Fruit fly (Drosophila melanogaster) whole organism, embryonic: ENCODE results near the gene sni.
A peak's percentile ranks its signal among the peaks of the same experiment; 100 is the strongest.

ENCODE experiments used
- Abd-B ChIP-seq: fragments of 200-800 bp; sonication (Bioruptor generic); optimal IDR thresholded peaks from 2 replicates; lab custom pipeline; 2018; ENCODE audit warnings: missing biosample characterization, mild to moderate bottlenecking, missing genetic modification characterization, moderate library complexity
- C15 ChIP-seq: fragments of 200-800 bp; sonication (Bioruptor generic); IDR thresholded peaks from 3 replicates; pipeline ENCODE4 v1.3.6; 2022; ENCODE audit warnings: missing biosample characterization, missing genetic modification characterization
- CG1024 ChIP-seq: fragments of 200-800 bp; sonication (Bioruptor generic); IDR thresholded peaks from 2 replicates; pipeline ENCODE4 v1.3.6; 2022; ENCODE audit warnings: missing biosample characterization, missing genetic modification characterization
- CG10543 ChIP-seq: fragments of 200-800 bp; sonication (Bioruptor generic); optimal IDR thresholded peaks from 3 replicates; lab custom pipeline; 2017; ENCODE audit warnings: missing biosample characterization, mild to moderate bottlenecking, missing genetic modification characterization, moderate library complexity
- CG11723 ChIP-seq: fragments of 200-800 bp; sonication (Bioruptor generic); optimal IDR thresholded peaks from 2 replicates; lab custom pipeline; 2017; ENCODE audit warnings: missing biosample characterization, mild to moderate bottlenecking, missing genetic modification characterization
- CG13894 ChIP-seq: fragments of 200-800 bp; sonication (Bioruptor generic); optimal IDR thresholded peaks from 3 replicates; lab custom pipeline; 2018; ENCODE audit warnings: missing biosample characterization, mild to moderate bottlenecking, missing genetic modification characterization, moderate library complexity
- CG15011 ChIP-seq: fragments of 200-800 bp; sonication (Bioruptor generic); optimal IDR thresholded peaks from 3 replicates; lab custom pipeline; 2018; ENCODE audit warnings: missing biosample characterization, mild to moderate bottlenecking, missing genetic modification characterization
- CG1602 ChIP-seq: fragments of 200-800 bp; sonication (Bioruptor generic); optimal IDR thresholded peaks from 3 replicates; lab custom pipeline; 2016; ENCODE audit warnings: missing biosample characterization, missing genetic modification characterization
- CG2116 ChIP-seq: fragments of 200-800 bp; sonication (Bioruptor generic); optimal IDR thresholded peaks from 3 replicates; lab custom pipeline; 2018; ENCODE audit warnings: missing biosample characterization, mild to moderate bottlenecking, missing genetic modification characterization
- CG32772 ChIP-seq: fragments of 200-800 bp; sonication (Bioruptor generic); IDR thresholded peaks from 2 replicates; pipeline ENCODE4 v1.3.6; 2022; ENCODE audit warnings: missing biosample characterization, missing genetic modification characterization
- CG34224 ChIP-seq: fragments of 200-800 bp; sonication (Bioruptor generic); IDR thresholded peaks from 3 replicates; pipeline ENCODE4 v1.3.6; 2022; ENCODE audit warnings: missing biosample characterization, missing genetic modification characterization; ENCODE audit not compliant: partially characterized antibody
- CG3838 ChIP-seq: fragments of 200-800 bp; sonication (Bioruptor generic); optimal IDR thresholded peaks from 3 replicates; lab custom pipeline; 2016; ENCODE audit warnings: missing biosample characterization, missing genetic modification characterization
- CG4707 ChIP-seq: fragments of 200-800 bp; sonication (Bioruptor generic); optimal IDR thresholded peaks from 2 replicates; lab custom pipeline; 2018; ENCODE audit warnings: missing biosample characterization, mild to moderate bottlenecking, missing genetic modification characterization, moderate library complexity
- CG6791 ChIP-seq: fragments of 200-800 bp; sonication (Bioruptor generic); IDR thresholded peaks from 3 replicates; pipeline ENCODE4 v1.3.6; 2022; ENCODE audit warnings: missing biosample characterization, missing genetic modification characterization; ENCODE audit not compliant: partially characterized antibody
- CG7987 ChIP-seq: fragments of 200-800 bp; sonication (Bioruptor generic); optimal IDR thresholded peaks from 2 replicates; lab custom pipeline; 2018; ENCODE audit warnings: missing biosample characterization, mild to moderate bottlenecking, missing genetic modification characterization, moderate library complexity
- CG8388 ChIP-seq: fragments of 200-800 bp; sonication (Bioruptor generic); optimal IDR thresholded peaks from 2 replicates; lab custom pipeline; 2019; ENCODE audit warnings: missing biosample characterization, mild to moderate bottlenecking, missing genetic modification characterization, moderate library complexity
- CG9437 ChIP-seq: fragments of 200-800 bp; sonication (Bioruptor generic); optimal IDR thresholded peaks from 2 replicates; lab custom pipeline; 2018; ENCODE audit warnings: missing biosample characterization, mild to moderate bottlenecking, missing genetic modification characterization
- CHES-1-like ChIP-seq: fragments of 200-800 bp; sonication (Bioruptor generic); optimal IDR thresholded peaks from 2 replicates; lab custom pipeline; 2016; ENCODE audit warnings: missing biosample characterization, missing genetic modification characterization
- Camta ChIP-seq: fragments of 200-800 bp; sonication (Bioruptor generic); optimal IDR thresholded peaks from 2 replicates; lab custom pipeline; 2016; ENCODE audit warnings: missing biosample characterization, missing genetic modification characterization
- CkIIα-i1 ChIP-seq: fragments of 200-800 bp; sonication (Bioruptor generic); IDR thresholded peaks from 2 replicates; pipeline ENCODE4 v1.3.6; 2022; ENCODE audit warnings: missing biosample characterization, missing genetic modification characterization
- Dad ChIP-seq: fragments of 200-800 bp; sonication (Bioruptor generic); optimal IDR thresholded peaks from 3 replicates; lab custom pipeline; 2016; ENCODE audit warnings: missing biosample characterization, missing genetic modification characterization
- E2f2 ChIP-seq: fragments of 200-800 bp; sonication (Bioruptor generic); IDR thresholded peaks from 2 replicates; pipeline ENCODE4 v1.3.6; 2022; ENCODE audit warnings: missing biosample characterization, missing genetic modification characterization
- Ets65A ChIP-seq: fragments of 200-800 bp; sonication (Bioruptor generic); peaks from one replicate; lab custom pipeline; 2016; ENCODE audit warnings: missing biosample characterization, missing genetic modification characterization
- Fer1 ChIP-seq: fragments of 200-800 bp; sonication (Bioruptor generic); optimal IDR thresholded peaks from 2 replicates; lab custom pipeline; 2017; ENCODE audit warnings: missing biosample characterization, mild to moderate bottlenecking, missing genetic modification characterization
- HLH3B ChIP-seq: fragments of 200-800 bp; sonication (Bioruptor generic); IDR thresholded peaks from 2 replicates; pipeline ENCODE4 v1.3.6; 2022; ENCODE audit warnings: missing biosample characterization, missing genetic modification characterization
- HLH54F ChIP-seq: fragments of 200-800 bp; sonication (Bioruptor generic); optimal IDR thresholded peaks from 3 replicates; lab custom pipeline; 2016; ENCODE audit warnings: missing biosample characterization, missing genetic modification characterization
- HLHmδ ChIP-seq: fragments of 200-800 bp; sonication (Bioruptor generic); optimal IDR thresholded peaks from 2 replicates; lab custom pipeline; 2018; ENCODE audit warnings: missing biosample characterization, mild to moderate bottlenecking, missing genetic modification characterization, moderate library complexity
- Hand ChIP-seq: fragments of 200-800 bp; sonication (Bioruptor generic); optimal IDR thresholded peaks from 2 replicates; lab custom pipeline; 2017; ENCODE audit warnings: mild to moderate bottlenecking, missing biosample characterization, missing genetic modification reagents, missing genetic modification characterization
- Hr39 ChIP-seq: fragments of >200 bp; optimal IDR thresholded peaks from 2 replicates; lab custom pipeline; 2017
- Hsf ChIP-seq: fragments of 200-800 bp; sonication (Bioruptor generic); optimal IDR thresholded peaks from 3 replicates; lab custom pipeline; 2016; ENCODE audit warnings: missing biosample characterization, missing genetic modification characterization
- Lpt ChIP-seq: fragments of >200 bp; optimal IDR thresholded peaks from 2 replicates; lab custom pipeline; 2018; ENCODE audit warnings: missing biosample characterization, missing genetic modification characterization
- Sry-δ ChIP-seq: fragments of 200-800 bp; sonication (Bioruptor generic); optimal IDR thresholded peaks from 2 replicates; lab custom pipeline; 2016; ENCODE audit warnings: missing biosample characterization, missing genetic modification characterization
- Vsx1 ChIP-seq: fragments of 200-800 bp; sonication (Bioruptor generic); optimal IDR thresholded peaks from 2 replicates; lab custom pipeline; 2017; ENCODE audit warnings: missing biosample characterization, mild to moderate bottlenecking, missing genetic modification characterization, missing genetic modification reagents
- Xbp1 ChIP-seq: fragments of 200-800 bp; sonication (Bioruptor generic); optimal IDR thresholded peaks from 3 replicates; lab custom pipeline; 2016; ENCODE audit warnings: missing biosample characterization, mild to moderate bottlenecking, missing genetic modification characterization
- croc ChIP-seq: fragments of 200-800 bp; sonication (Bioruptor generic); conservative IDR thresholded peaks from 3 replicates; pipeline ENCODE4 v1.3.6; 2022; ENCODE audit warnings: missing biosample characterization, missing genetic modification characterization
- crol ChIP-seq: fragments of 200-800 bp; sonication (Bioruptor generic); IDR thresholded peaks from 2 replicates; pipeline ENCODE4 v1.3.6; 2022; ENCODE audit warnings: missing biosample characterization, missing genetic modification characterization
- danr ChIP-seq: fragments of 200-800 bp; sonication (Bioruptor generic); IDR thresholded peaks from 2 replicates; pipeline ENCODE4 v1.3.6; 2022; ENCODE audit warnings: missing biosample characterization, missing genetic modification characterization
- hbn ChIP-seq: fragments of 200-800 bp; sonication (Bioruptor generic); IDR thresholded peaks from 2 replicates; pipeline ENCODE4 v1.3.6; 2022; ENCODE audit warnings: missing biosample characterization, missing genetic modification characterization; ENCODE audit not compliant: partially characterized antibody
- insv ChIP-seq, 2 experiments: fragments of 200-800 bp; sonication (Bioruptor generic); optimal IDR thresholded peaks; 3 replicates each; lab custom pipeline; 2016 to 2018; ENCODE audit warnings: missing biosample characterization in 2 of 2, missing genetic modification characterization in 2 of 2
- lov ChIP-seq, 2 experiments: fragments of 200-800 bp in 1 of 2; fragments of >200 bp in 1 of 2; sonication (Bioruptor generic) in 1 of 2; IDR thresholded peaks in 1 of 2; optimal IDR thresholded peaks in 1 of 2; 2 replicates in 1 of 2; 3 replicates in 1 of 2; pipeline versions ENCODE4 v1.3.6 to Lab custom; 2017 to 2022; ENCODE audit warnings: missing biosample characterization in 1 of 2, missing genetic modification characterization in 1 of 2
- nom ChIP-seq: fragments of 200-800 bp; sonication (Bioruptor generic); optimal IDR thresholded peaks from 2 replicates; lab custom pipeline; 2017; ENCODE audit warnings: missing biosample characterization, missing genetic modification characterization, mild to moderate bottlenecking, moderate library complexity, missing genetic modification reagents
- oc ChIP-seq: fragments of 200-800 bp; sonication (Bioruptor generic); optimal IDR thresholded peaks from 2 replicates; lab custom pipeline; 2018; ENCODE audit warnings: missing biosample characterization, mild to moderate bottlenecking, missing genetic modification characterization, moderate library complexity
- odd ChIP-seq: fragments of 200-800 bp; sonication (Bioruptor generic); optimal IDR thresholded peaks from 2 replicates; lab custom pipeline; 2017; ENCODE audit warnings: missing biosample characterization, mild to moderate bottlenecking, missing genetic modification characterization
- pb ChIP-seq: fragments of 200-800 bp; sonication (Bioruptor generic); optimal IDR thresholded peaks from 3 replicates; lab custom pipeline; 2016; ENCODE audit warnings: missing biosample characterization, missing genetic modification characterization
- psq ChIP-seq: fragments of 200-800 bp; sonication (Bioruptor generic); optimal IDR thresholded peaks from 2 replicates; lab custom pipeline; 2017; ENCODE audit warnings: missing biosample characterization, missing genetic modification characterization
- sens ChIP-seq: fragments of 200-800 bp; sonication (Bioruptor generic); peaks from one replicate; lab custom pipeline; 2016; ENCODE audit warnings: missing biosample characterization, missing genetic modification characterization
- slou ChIP-seq: fragments of 200-800 bp; sonication (Bioruptor generic); optimal IDR thresholded peaks from 3 replicates; lab custom pipeline; 2016; ENCODE audit warnings: missing biosample characterization, missing genetic modification characterization
- sr ChIP-seq: fragments of 200-800 bp; sonication (Bioruptor generic); IDR thresholded peaks from 3 replicates; pipeline ENCODE4 v1.3.6; 2022; ENCODE audit warnings: missing biosample characterization, missing genetic modification characterization
- tx ChIP-seq: fragments of 200-800 bp; sonication (Bioruptor generic); optimal IDR thresholded peaks from 2 replicates; lab custom pipeline; 2016; ENCODE audit warnings: missing biosample characterization, missing genetic modification characterization
- unc-4 ChIP-seq: fragments of 200-800 bp; sonication (Bioruptor generic); IDR thresholded peaks from 2 replicates; pipeline ENCODE4 v1.3.6; 2022; ENCODE audit warnings: missing biosample characterization, missing genetic modification characterization; ENCODE audit not compliant: partially characterized antibody
- vvl ChIP-seq: fragments of 200-800 bp; sonication (Bioruptor generic); IDR thresholded peaks from 2 replicates; pipeline ENCODE4 v1.3.6; 2022; ENCODE audit warnings: missing biosample characterization, missing genetic modification characterization
- z ChIP-seq: fragments of 200-800 bp; sonication (Bioruptor generic); IDR thresholded peaks from 3 replicates; pipeline ENCODE4 v1.3.6; 2022; ENCODE audit warnings: missing biosample characterization, missing genetic modification characterization

Gene sni

DNA sequence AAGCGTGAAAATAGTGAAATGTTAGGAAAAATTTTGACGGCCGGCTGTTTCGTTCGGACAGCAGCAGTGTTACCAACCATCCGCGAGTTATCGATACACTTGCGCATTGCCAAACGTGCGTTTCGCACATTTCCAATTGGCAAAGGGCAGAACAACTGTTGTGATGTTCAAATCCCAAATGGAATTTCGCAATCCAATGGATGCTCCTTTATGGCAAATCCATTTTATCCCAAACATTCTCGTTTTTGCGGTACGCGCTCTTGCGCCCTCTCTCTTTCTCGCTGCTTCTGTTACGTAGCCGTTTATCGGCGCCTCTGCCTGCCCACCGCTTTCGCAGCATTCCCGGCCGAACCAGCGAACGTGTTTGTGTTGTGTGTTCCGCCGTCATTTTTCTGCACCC is 565 bp downstream of the sni start (continued):
- TF ChIP-seq CG10543 (GFP tag; lab: Kevin White, UChicago): peak; percentile 11
- TF ChIP-seq psq (GFP tag; lab: Kevin White, UChicago): peak; percentile 85
- TF ChIP-seq odd (GFP tag; lab: Kevin White, UChicago): no peak
- TF ChIP-seq CG1024 (GFP tag; lab: Robert Waterston, UW): no peak
- no peak for TF ChIP-seq pb (GFP tag; lab: Kevin White, UChicago)
- 0 out of 2 replicates have a peak, but pooled peaks have one; percentile 11 for TF ChIP-seq unc-4 (GFP tag; lab: Robert Waterston, UW)
- no peak for TF ChIP-seq CG11723 (GFP tag; lab: Kevin White, UChicago)
- TF ChIP-seq Ets65A (GFP tag; lab: Kevin White, UChicago): peak; percentile 42
- no peak for TF ChIP-seq crol (GFP tag; lab: Robert Waterston, UW)
- TF ChIP-seq slou (GFP tag; lab: Kevin White, UChicago): no peak
- TF ChIP-seq CG2116 (GFP tag; lab: Kevin White, UChicago): peak; percentile 29
- TF ChIP-seq HLH3B (GFP tag; lab: Robert Waterston, UW): no peak
- TF ChIP-seq CHES-1-like (GFP tag; lab: Kevin White, UChicago): no peak
- TF ChIP-seq Camta (GFP tag; lab: Kevin White, UChicago): no peak
- TF ChIP-seq CG32772: no peak
- TF ChIP-seq CG7987 (GFP tag; lab: Kevin White, UChicago): no peak
- TF ChIP-seq tx (GFP tag; lab: Kevin White, UChicago): no peak
- peak; percentile 21 for TF ChIP-seq Sry-δ (GFP tag; lab: Kevin White, UChicago)
- no peak for TF ChIP-seq croc (GFP tag; lab: Robert Waterston, UW)
- TF ChIP-seq Dad (GFP tag; lab: Kevin White, UChicago): no peak
- TF ChIP-seq Xbp1 (GFP tag; lab: Kevin White, UChicago): no peak
- peak; percentile 63 for TF ChIP-seq CG9437 (GFP tag; lab: Kevin White, UChicago)
- TF ChIP-seq Lpt (GFP tag; lab: Kevin White, UChicago): no peak
- no peak for TF ChIP-seq danr (GFP tag; lab: Robert Waterston, UW)
- TF ChIP-seq HLHmδ (GFP tag; lab: Kevin White, UChicago): no peak
- TF ChIP-seq CG34224 (GFP tag; lab: Robert Waterston, UW): peak; percentile 39; the same call in 2 of the 3 replicates
- no peak for TF ChIP-seq Hr39 (lab: Kevin White, UChicago)
- TF ChIP-seq CG15011 (GFP tag; lab: Kevin White, UChicago): no peak
- TF ChIP-seq CG4707 (GFP tag; lab: Kevin White, UChicago): no peak
- TF ChIP-seq CG3838 (GFP tag; lab: Kevin White, UChicago): no peak
- TF ChIP-seq E2f2 (GFP tag; lab: Robert Waterston, UW): peak; percentile 64
- TF ChIP-seq nom (GFP tag; lab: Kevin White, UChicago): peak; percentile 11
- peak in 1 of 2 experiments; percentile 92 for TF ChIP-seq insv (GFP tag; optimal IDR thresholded peaks at IDR 0.05; lab: Kevin White, UChicago)
- no peak for TF ChIP-seq Fer1 (GFP tag; lab: Kevin White, UChicago)
- no peak for TF ChIP-seq hbn (GFP tag; lab: Robert Waterston, UW)
- no peak for TF ChIP-seq CG1602 (GFP tag; lab: Kevin White, UChicago)
- no peak for TF ChIP-seq CG8388 (GFP tag; lab: Kevin White, UChicago)
- no peak for TF ChIP-seq Hand
- TF ChIP-seq CG6791: peak; percentile 45; the same call in 1 of the 3 replicates
- no peak for TF ChIP-seq vvl (GFP tag; lab: Robert Waterston, UW)
- no peak for TF ChIP-seq lov (optimal IDR thresholded peaks at IDR 0.05; lab: Kevin White, UChicago)
- no peak for TF ChIP-seq lov (GFP tag; IDR thresholded peaks at IDR 0.05; lab: Robert Waterston, UW)
- TF ChIP-seq oc (tag; lab: Kevin White, UChicago): no peak
- no peak for TF ChIP-seq CkIIα-i1 (GFP tag; lab: Robert Waterston, UW)
- no peak for TF ChIP-seq Abd-B (GFP tag; lab: Kevin White, UChicago)
- TF ChIP-seq sr: no peak
- no peak for TF ChIP-seq sens (GFP tag; lab: Kevin White, UChicago)
- TF ChIP-seq HLH54F (GFP tag; lab: Kevin White, UChicago): no peak
- no peak for TF ChIP-seq z (GFP tag; lab: Robert Waterston, UW)
- no peak for TF ChIP-seq C15 (GFP tag; lab: Robert Waterston, UW)
- no peak for TF ChIP-seq Hsf
- TF ChIP-seq Vsx1 (GFP tag; lab: Kevin White, UChicago): no peak
- TF ChIP-seq CG13894 (tag; lab: Kevin White, UChicago): no peak
